Fruit fly (Drosophila melanogaster) whole organism: ENCODE measurements around the gene CG7083.

Source experiments
- CG8478 ChIP-seq: fragments of >200 bp; optimal IDR thresholded peaks from 2 replicates; lab custom pipeline; 2018; ENCODE audit warnings: inconsistent platforms
- Dll ChIP-seq: fragments of >200 bp; optimal IDR thresholded peaks from 2 replicates; lab custom pipeline; 2017
- EcR ChIP-seq, 2 experiments: fragments of >200 bp; optimal IDR thresholded peaks; 2 replicates each; lab custom pipeline; 2017; ENCODE audit warnings: missing biosample characterization in 2 of 2, missing genetic modification characterization in 2 of 2, missing genetic modification reagents in 2 of 2
- pan ChIP-seq: fragments of >200 bp; optimal IDR thresholded peaks from 2 replicates; lab custom pipeline; 2017
- psq ChIP-seq: fragments of >200 bp; optimal IDR thresholded peaks from 2 replicates; lab custom pipeline; 2017
- usp ChIP-seq: fragments of >200 bp; optimal IDR thresholded peaks from 2 replicates; lab custom pipeline; 2017; ENCODE audit warnings: missing biosample characterization, missing genetic modification characterization, mixed read lengths

Gene CG7083

dm6 chr3L:8340264-8341095, at the start of gene CG7083, which contains the start of gene Prim1:
Gene CG7083 (plus strand): TSS chr3L:8340785.
Gene Prim1 (plus strand): TSS chr3L:8340314.
- no peak for TF ChIP-seq psq
- TF ChIP-seq Dll (lab: Kevin White, UChicago), result no peak
- no peak for TF ChIP-seq CG8478 (lab: Kevin White, UChicago)
- no peak for TF ChIP-seq pan (lab: Kevin White, UChicago)
- TF ChIP-seq usp, result no peak
- no peak for TF ChIP-seq EcR (GFP tag; optimal IDR thresholded peaks at IDR 0.05; lab: Kevin White, UChicago)

- TF ChIP-seq EcR (GFP tag; optimal IDR thresholded peaks at IDR 0.05; lab: Kevin White, UChicago) (no peak), pan (lab: Kevin White, UChicago) (no peak), usp (no peak), psq (no peak), Dll (lab: Kevin White, UChicago) (no peak), CG8478 (lab: Kevin White, UChicago) (no peak)
Measured at dm6 chr3L:8295227-8295626, 45.4 kb upstream of the CG7083 start, which contains the start of gene CG7201. Gene CG7201 (minus strand): TSS chr3L:8295327.

dm6 chr3L:8296941-8297340, 43.6 kb upstream of the CG7083 start, which contains the start of gene Rab19:
Gene Rab19 (plus strand): TSS chr3L:8297018.
- TF ChIP-seq EcR (GFP tag; optimal IDR thresholded peaks at IDR 0.05; lab: Kevin White, UChicago) (no peak), usp (no peak), psq (no peak), Dll (lab: Kevin White, UChicago) (no peak), pan (lab: Kevin White, UChicago) (no peak)

dm6 chr3L:8297488-8297887, 43.1 kb upstream of the CG7083 start:
- TF ChIP-seq usp (no peak), Dll (lab: Kevin White, UChicago) (no peak), psq (no peak), pan (lab: Kevin White, UChicago) (peak; percentile 5)

- TF ChIP-seq EcR (GFP tag; optimal IDR thresholded peaks at IDR 0.05; lab: Kevin White, UChicago), result no peak
- TF ChIP-seq pan (lab: Kevin White, UChicago), result no peak
- TF ChIP-seq psq, result no peak
- TF ChIP-seq Dll (lab: Kevin White, UChicago), result no peak
- TF ChIP-seq CG8478 (lab: Kevin White, UChicago), result no peak
- no peak for TF ChIP-seq usp
Measured at dm6 chr3L:8299224-8300130, 41.1 kb upstream of the CG7083 start, which contains the start of the genes Arl5 and CG13671. Gene Arl5 (minus strand): TSS chr3L:8299839. Gene CG13671 (plus strand): TSS chr3L:8300064.

- TF ChIP-seq Dll (lab: Kevin White, UChicago), result no peak
- no peak for TF ChIP-seq usp
- TF ChIP-seq CG8478 (lab: Kevin White, UChicago), result no peak
- TF ChIP-seq pan (lab: Kevin White, UChicago), result no peak
- no peak for TF ChIP-seq psq
- TF ChIP-seq EcR (GFP tag; optimal IDR thresholded peaks at IDR 0.05; lab: Kevin White, UChicago), result no peak
Measured at dm6 chr3L:8303912-8304311, 36.7 kb upstream of the CG7083 start, which contains the start of the genes CG7194 and Sbp2. Gene CG7194 (minus strand): TSS chr3L:8304059. Gene Sbp2 (plus strand): TSS chr3L:8304157.

- TF ChIP-seq usp, result no peak
- no peak for TF ChIP-seq Dll (lab: Kevin White, UChicago)
Measured at dm6 chr3L:8306880-8307279, 33.7 kb upstream of the CG7083 start, which contains the start of gene Gr66a. Gene Gr66a (minus strand): TSS chr3L:8306980.

dm6 chr3L:8308891-8309352, 31.7 kb upstream of the CG7083 start, which contains the start of gene BI-1:
Gene BI-1 (minus strand): TSS chr3L:8308941.
- TF ChIP-seq EcR (GFP tag; optimal IDR thresholded peaks at IDR 0.05; lab: Kevin White, UChicago), result no peak
- no peak for TF ChIP-seq psq
- TF ChIP-seq Dll (lab: Kevin White, UChicago), result no peak
- no peak for TF ChIP-seq usp
- TF ChIP-seq pan (lab: Kevin White, UChicago), result no peak

- no peak for TF ChIP-seq pan (lab: Kevin White, UChicago)
- TF ChIP-seq psq, result no peak
- no peak for TF ChIP-seq usp
- TF ChIP-seq EcR (GFP tag; optimal IDR thresholded peaks at IDR 0.05; lab: Kevin White, UChicago), result no peak
- no peak for TF ChIP-seq CG8478 (lab: Kevin White, UChicago)
- no peak for TF ChIP-seq Dll (lab: Kevin White, UChicago)
Measured at dm6 chr3L:8312290-8312689, 28.3 kb upstream of the CG7083 start.

- TF ChIP-seq pan (lab: Kevin White, UChicago) (peak; percentile 45), EcR (GFP tag; optimal IDR thresholded peaks at IDR 0.05; lab: Kevin White, UChicago) (no peak)
Measured at dm6 chr3L:8314788-8315140, 25.8 kb upstream of the CG7083 start.

- TF ChIP-seq psq, result no peak
- TF ChIP-seq CG8478 (lab: Kevin White, UChicago), result peak; percentile 65
Measured at dm6 chr3L:8315141-8315816, 25.3 kb upstream of the CG7083 start, which contains the start of gene Cpsf6. Gene Cpsf6 (minus strand): TSS chr3L:8315502.
